In genomic region chr3L:1195868-1196552, dm6 we compare ENCODE assay signal across 5 fruit fly cellular contexts.
TF ChIP-seq lines count a peak whose summit lies in the region.

Gene Aplip1, plus strand, starts transcription at chr3L:1196317.

- no peak for TF ChIP-seq CTCF in whole organism, embryonic (GFP tag; optimal IDR thresholded peaks at IDR 0.05; lab: Kevin White, UChicago)

TF ChIP-seq in whole organism, adult, 20 proteins besides CTCF, POLR2A, EP300 and RAD21:
- TF ChIP-seq CG11617 (GFP tag; optimal IDR thresholded peaks at IDR 0.05; lab: Kevin White, UChicago) (no peak), toe (GFP tag; optimal IDR thresholded peaks at IDR 0.05; lab: Kevin White, UChicago) (peak; percentile 28)

TF ChIP-seq in whole organism, embryonic, 481 proteins besides CTCF, POLR2A, EP300 and RAD21 (continues in another document):
- TF ChIP-seq pzg (GFP tag; optimal IDR thresholded peaks at IDR 0.05; lab: Kevin White, UChicago) (peak; percentile 14), nerfin-1 (tag; optimal IDR thresholded peaks at IDR 0.05; lab: Kevin White, UChicago) (peak; percentile 46), CG12071 (GFP tag; optimal IDR thresholded peaks at IDR 0.05; lab: Kevin White, UChicago) (peak; percentile 12), CG11456 (GFP tag; IDR thresholded peaks at IDR 0.05; lab: Robert Waterston, UW) (0 out of 3 replicates have a peak, but pooled peaks have one; percentile 61), crol (GFP tag; IDR thresholded peaks at IDR 0.05; lab: Robert Waterston, UW) (peak; percentile 30; the same call in 1 of the 2 replicates), Trl (optimal IDR thresholded peaks at IDR 0.05; lab: Kevin White, UChicago) (peak; percentile 47 to 55), Trl (GFP tag; optimal IDR thresholded peaks at IDR 0.05; lab: Kevin White, UChicago) (no peak), CG2678 (tag; optimal IDR thresholded peaks at IDR 0.05; lab: Kevin White, UChicago) (peak; percentile 39), sob (GFP tag; IDR thresholded peaks at IDR 0.05; lab: Robert Waterston, UW) (peak; percentile 63), Hmx (GFP tag; optimal IDR thresholded peaks at IDR 0.05; lab: Kevin White, UChicago) (no peak), Meics (GFP tag; optimal IDR thresholded peaks at IDR 0.05; lab: Kevin White, UChicago) (peak; percentile 31), Scr (GFP tag; IDR thresholded peaks at IDR 0.05; lab: Robert Waterston, UW; ENCODE audit: partially characterized antibody) (no peak), scrt (GFP tag; optimal IDR thresholded peaks at IDR 0.05; lab: Kevin White, UChicago) (peak; percentile 87), lab (GFP tag; optimal IDR thresholded peaks at IDR 0.05; lab: Kevin White, UChicago) (no peak), CG9932 (GFP tag; IDR thresholded peaks at IDR 0.05; lab: Robert Waterston, UW) (peak; percentile 28; the same call in 1 of the 2 replicates), Fer3 (tag; optimal IDR thresholded peaks at IDR 0.05; lab: Kevin White, UChicago) (peak; percentile 22), CG13296 (GFP tag; optimal IDR thresholded peaks at IDR 0.05; lab: Kevin White, UChicago) (peak; percentile 10), YL-1 (GFP tag; optimal IDR thresholded peaks at IDR 0.05; lab: Kevin White, UChicago) (peak; percentile 13), lmd (GFP tag; IDR thresholded peaks at IDR 0.05; lab: Robert Waterston, UW) (no peak), CG32532 (GFP tag; IDR thresholded peaks at IDR 0.05; lab: Robert Waterston, UW) (peak; percentile 55)

TF ChIP-seq in whole organism, prepupa, 60 proteins besides CTCF, POLR2A, EP300 and RAD21:
- TF ChIP-seq CG34406 (GFP tag; optimal IDR thresholded peaks at IDR 0.05; lab: Kevin White, UChicago) = no peak
- TF ChIP-seq Ets96B (tag; optimal IDR thresholded peaks at IDR 0.05; lab: Kevin White, UChicago) = no peak
- no peak for TF ChIP-seq CG8319 (GFP tag; optimal IDR thresholded peaks at IDR 0.05; lab: Kevin White, UChicago)
- no peak for TF ChIP-seq CG6792 (GFP tag; optimal IDR thresholded peaks at IDR 0.05; lab: Kevin White, UChicago)
- peak; percentile 54 for TF ChIP-seq achi (GFP tag; optimal IDR thresholded peaks at IDR 0.05; lab: Kevin White, UChicago)
- TF ChIP-seq Hr4 (GFP tag; optimal IDR thresholded peaks at IDR 0.05; lab: Kevin White, UChicago) = no peak
- TF ChIP-seq Eip75B (GFP tag; optimal IDR thresholded peaks at IDR 0.05; lab: Kevin White, UChicago) = no peak
- peak in 1 of 2 experiments; percentile 1 for TF ChIP-seq ss (GFP tag; optimal IDR thresholded peaks at IDR 0.05; lab: Kevin White, UChicago)
- no peak for TF ChIP-seq CG9139 (GFP tag; optimal IDR thresholded peaks at IDR 0.05; lab: Kevin White, UChicago)
- TF ChIP-seq CG3919 (GFP tag; optimal IDR thresholded peaks at IDR 0.05; lab: Kevin White, UChicago) = no peak
- no peak for TF ChIP-seq Smox (GFP tag; optimal IDR thresholded peaks at IDR 0.05; lab: Kevin White, UChicago)
- TF ChIP-seq pdm3 (GFP tag; optimal IDR thresholded peaks at IDR 0.05; lab: Kevin White, UChicago) = no peak
- TF ChIP-seq CG11294 (GFP tag; IDR thresholded peaks at IDR 0.05; lab: Robert Waterston, UW) = no peak
- TF ChIP-seq OdsH (GFP tag; optimal IDR thresholded peaks at IDR 0.05; lab: Kevin White, UChicago) = no peak
- TF ChIP-seq eg (GFP tag; IDR thresholded peaks at IDR 0.05; lab: Robert Waterston, UW) = no peak
- TF ChIP-seq CG11902 (GFP tag; optimal IDR thresholded peaks at IDR 0.05; lab: Kevin White, UChicago) = no peak
- TF ChIP-seq Eip78C (GFP tag; lab: Kevin White, UChicago) = peak; percentile 47
- no peak for TF ChIP-seq acj6 (GFP tag; optimal IDR thresholded peaks at IDR 0.05; lab: Kevin White, UChicago)
- TF ChIP-seq svp (GFP tag; lab: Kevin White, UChicago) = peak; percentile 66

TF ChIP-seq in whole organism, pupa, 21 proteins besides CTCF, POLR2A, EP300 and RAD21:
- no peak for TF ChIP-seq CG17806 (tag; optimal IDR thresholded peaks at IDR 0.05; lab: Kevin White, UChicago)
- peak; percentile 39; the same call in 1 of the 3 replicates for TF ChIP-seq CG4496 (GFP tag; IDR thresholded peaks at IDR 0.05; lab: Robert Waterston, UW)
- peak; percentile 31; the same call in 1 of the 2 replicates for TF ChIP-seq CG12605 (GFP tag; IDR thresholded peaks at IDR 0.05; lab: Robert Waterston, UW)
- 0 out of 3 replicates have a peak, but pooled peaks have one; percentile 10 for TF ChIP-seq fd96Ca (GFP tag; IDR thresholded peaks at IDR 0.05; lab: Robert Waterston, UW)
- TF ChIP-seq CG10348 (GFP tag; IDR thresholded peaks at IDR 0.05; lab: Robert Waterston, UW) = no peak
- TF ChIP-seq CG14655 (GFP tag; optimal IDR thresholded peaks at IDR 0.05; lab: Kevin White, UChicago) = no peak
- no peak for TF ChIP-seq Pif1B (GFP tag; optimal IDR thresholded peaks at IDR 0.05; lab: Kevin White, UChicago)
TF ChIP-seq in whole organism, pupa: peak in this region for 3.

TF ChIP-seq in whole organism, wandering third instar larva, 38 proteins besides CTCF, POLR2A, EP300 and RAD21:
- TF ChIP-seq Vsx2 (GFP tag; optimal IDR thresholded peaks at IDR 0.05; lab: Kevin White, UChicago; ENCODE audit: partially characterized antibody) (no peak), foxo (GFP tag; optimal IDR thresholded peaks at IDR 0.05; lab: Kevin White, UChicago) (peak in 1 of 2 experiments; percentile 15), Sp1 (GFP tag; optimal IDR thresholded peaks at IDR 0.05; lab: Kevin White, UChicago) (no peak), rgr (GFP tag; optimal IDR thresholded peaks at IDR 0.05; lab: Kevin White, UChicago) (no peak), Rel (GFP tag; optimal IDR thresholded peaks at IDR 0.05; lab: Kevin White, UChicago) (no peak), Rel (tag; optimal IDR thresholded peaks at IDR 0.05; lab: Kevin White, UChicago) (peak; percentile 72), br (GFP tag; optimal IDR thresholded peaks at IDR 0.05; lab: Kevin White, UChicago) (no peak), ey (GFP tag; optimal IDR thresholded peaks at IDR 0.05; lab: Kevin White, UChicago) (no peak)
